Fruit fly (Drosophila melanogaster) whole organism, wandering third instar larva: ENCODE measurements around the gene CG11986.

Source experiments
- Abd-B ChIP-seq: fragments of >200 bp; optimal IDR thresholded peaks from 2 replicates; lab custom pipeline; 2017; ENCODE audit warnings: missing biosample characterization, missing genetic modification characterization
- CG32264 ChIP-seq: fragments of 200-800 bp; sonication (Bioruptor generic); optimal IDR thresholded peaks from 2 replicates; lab custom pipeline; 2016; ENCODE audit warnings: missing biosample characterization, missing genetic modification characterization
- CG9705 ChIP-seq: fragments of 200-800 bp; sonication (Bioruptor generic); optimal IDR thresholded peaks from 2 replicates; lab custom pipeline; 2018; ENCODE audit warnings: missing biosample characterization, mild to moderate bottlenecking, missing genetic modification characterization
- CrebA ChIP-seq: fragments of 200-800 bp; sonication (Bioruptor generic); optimal IDR thresholded peaks from 2 replicates; lab custom pipeline; 2016; ENCODE audit warnings: missing biosample characterization, mild to moderate bottlenecking, missing genetic modification characterization, borderline replicate concordance
- Dfd ChIP-seq: fragments of >200 bp; optimal IDR thresholded peaks from 2 replicates; lab custom pipeline; 2017; ENCODE audit warnings: missing biosample characterization, missing genetic modification characterization
- Dif ChIP-seq: fragments of 200-275, 200-300 bp; sonication (Bioruptor generic); optimal IDR thresholded peaks from 2 replicates; lab custom pipeline; 2018; ENCODE audit warnings: missing biosample characterization, missing genetic modification characterization; ENCODE audit not compliant: partially characterized antibody
- GATAd ChIP-seq: sonication (Bioruptor generic); optimal IDR thresholded peaks from 2 replicates; lab custom pipeline; 2016; ENCODE audit warnings: missing biosample characterization, missing genetic modification characterization
- HLH106 ChIP-seq: fragments of 200-800 bp; optimal IDR thresholded peaks from 3 replicates; lab custom pipeline; 2019; ENCODE audit warnings: missing biosample characterization, mild to moderate bottlenecking, missing genetic modification characterization, moderate library complexity
- Hnf4 ChIP-seq: fragments of 200-800 bp; sonication (Bioruptor generic); optimal IDR thresholded peaks from 2 replicates; lab custom pipeline; 2016; ENCODE audit warnings: missing biosample characterization, mild to moderate bottlenecking, missing genetic modification characterization
- Hr78 ChIP-seq: fragments of >200 bp; optimal IDR thresholded peaks from 2 replicates; lab custom pipeline; 2017; ENCODE audit warnings: missing biosample characterization, missing genetic modification characterization
- Hr83 ChIP-seq: fragments of 200-300 bp; sonication (Bioruptor generic); optimal IDR thresholded peaks from 2 replicates; lab custom pipeline; 2016; ENCODE audit warnings: missing biosample characterization, mild to moderate bottlenecking, missing genetic modification characterization, moderate library complexity; ENCODE audit not compliant: poor library complexity, severe bottlenecking
- Jra ChIP-seq: sonication (Bioruptor generic); optimal IDR thresholded peaks from 2 replicates; lab custom pipeline; 2016; ENCODE audit warnings: missing biosample characterization, missing genetic modification characterization
- Mio ChIP-seq: sonication (Bioruptor generic); optimal IDR thresholded peaks from 2 replicates; lab custom pipeline; 2016; ENCODE audit warnings: missing biosample characterization, missing genetic modification characterization
- Myc ChIP-seq: fragments of >200 bp; optimal IDR thresholded peaks from 2 replicates; lab custom pipeline; 2017
- N ChIP-seq: fragments of >200 bp; optimal IDR thresholded peaks from 2 replicates; lab custom pipeline; 2018; ENCODE audit warnings: missing biosample characterization, missing external identifiers, missing genetic modification characterization
- OdsH ChIP-seq: fragments of 200-800 bp; sonication (Bioruptor generic); optimal IDR thresholded peaks from 2 replicates; lab custom pipeline; 2016; ENCODE audit warnings: missing biosample characterization, mild to moderate bottlenecking, missing genetic modification characterization
- Rel ChIP-seq, 2 experiments: fragments of 200-800 bp; sonication (Bioruptor generic) in 1 of 2; optimal IDR thresholded peaks; 2 replicates in 1 of 2; 3 replicates in 1 of 2; lab custom pipeline; 2016 to 2019; ENCODE audit warnings: mild to moderate bottlenecking in 2 of 2, missing biosample characterization in 2 of 2, missing genetic modification characterization in 2 of 2, moderate library complexity in 1 of 2
- Sp1 ChIP-seq: fragments of 200-800 bp; sonication (Bioruptor generic); optimal IDR thresholded peaks from 3 replicates; lab custom pipeline; 2019; ENCODE audit warnings: missing biosample characterization, mild to moderate bottlenecking, missing genetic modification characterization, moderate library complexity
- Vsx2 ChIP-seq: fragments of 200-300, 225-300 bp; sonication (Bioruptor generic); optimal IDR thresholded peaks from 2 replicates; lab custom pipeline; 2018; ENCODE audit warnings: missing biosample characterization, missing genetic modification characterization; ENCODE audit not compliant: partially characterized antibody
- br ChIP-seq: fragments of 200-800 bp; sonication (Bioruptor generic); optimal IDR thresholded peaks from 2 replicates; lab custom pipeline; 2016; ENCODE audit warnings: missing biosample characterization, missing genetic modification characterization
- brk ChIP-seq: fragments of 200-800 bp; sonication (Bioruptor generic); optimal IDR thresholded peaks from 2 replicates; lab custom pipeline; 2016; ENCODE audit warnings: missing biosample characterization, mild to moderate bottlenecking, missing genetic modification characterization
- dl ChIP-seq, 2 experiments: fragments of 175-275, 200-275 bp in 1 of 2; fragments of 200-275 bp in 1 of 2; sonication (Bioruptor generic); optimal IDR thresholded peaks; lab custom pipeline; 2018; ENCODE audit warnings: mild to moderate bottlenecking in 2 of 2, missing biosample characterization in 2 of 2, missing genetic modification characterization in 2 of 2, moderate library complexity in 2 of 2; ENCODE audit not compliant: partially characterized antibody in 2 of 2, insufficient read depth in 1 of 2
- dmrt93B ChIP-seq: fragments of 200-800 bp; sonication (Bioruptor generic); optimal IDR thresholded peaks from 2 replicates; lab custom pipeline; 2018; ENCODE audit warnings: missing biosample characterization, mild to moderate bottlenecking, missing genetic modification characterization
- dsf ChIP-seq: sonication (Bioruptor generic); optimal IDR thresholded peaks from 2 replicates; lab custom pipeline; 2016; ENCODE audit warnings: missing biosample characterization, missing genetic modification characterization, borderline replicate concordance
- ey ChIP-seq: fragments of 200-800 bp; sonication (Bioruptor generic); optimal IDR thresholded peaks from 2 replicates; lab custom pipeline; 2016; ENCODE audit warnings: missing biosample characterization, missing genetic modification characterization
- foxo ChIP-seq, 2 experiments: fragments of 200-800 bp; sonication (Bioruptor generic); optimal IDR thresholded peaks; 2 replicates in 1 of 2; 3 replicates in 1 of 2; lab custom pipeline; 2016 to 2017; ENCODE audit warnings: missing biosample characterization in 2 of 2, missing genetic modification characterization in 2 of 2
- fru ChIP-seq: fragments of 200-800 bp; sonication (Bioruptor generic); optimal IDR thresholded peaks from 3 replicates; lab custom pipeline; 2016; ENCODE audit warnings: missing biosample characterization, mild to moderate bottlenecking, missing genetic modification characterization
- h ChIP-seq: fragments of 200-800 bp; sonication (Bioruptor generic); optimal IDR thresholded peaks from 3 replicates; lab custom pipeline; 2016; ENCODE audit warnings: missing biosample characterization, mild to moderate bottlenecking, missing genetic modification characterization
- jim ChIP-seq: fragments of 175-275, 200-325 bp; sonication (Bioruptor generic); optimal IDR thresholded peaks from 2 replicates; lab custom pipeline; 2016; ENCODE audit warnings: missing biosample characterization, mild to moderate bottlenecking, missing genetic modification characterization
- lola ChIP-seq: fragments of >200 bp; optimal IDR thresholded peaks from 2 replicates; lab custom pipeline; 2017; ENCODE audit warnings: missing biosample characterization, missing genetic modification characterization
- pan ChIP-seq: fragments of >200 bp; optimal IDR thresholded peaks from 2 replicates; lab custom pipeline; 2017
- psq ChIP-seq: fragments of 200-800 bp; sonication (Bioruptor generic); optimal IDR thresholded peaks from 3 replicates; lab custom pipeline; 2017; ENCODE audit warnings: missing biosample characterization, mild to moderate bottlenecking, missing genetic modification characterization, moderate library complexity
- rgr ChIP-seq: fragments of 200-800 bp; sonication (Bioruptor generic); optimal IDR thresholded peaks from 3 replicates; lab custom pipeline; 2016; ENCODE audit warnings: missing biosample characterization, mild to moderate bottlenecking, missing genetic modification characterization
- sage ChIP-seq: fragments of 200-800 bp; sonication (Bioruptor generic); optimal IDR thresholded peaks from 2 replicates; lab custom pipeline; 2016; ENCODE audit warnings: missing biosample characterization, mild to moderate bottlenecking, missing genetic modification characterization
- sv ChIP-seq: fragments of 200-800 bp; sonication (Bioruptor generic); optimal IDR thresholded peaks from 3 replicates; lab custom pipeline; 2016; ENCODE audit warnings: missing biosample characterization, missing genetic modification characterization
- tai ChIP-seq: sonication (Bioruptor generic); optimal IDR thresholded peaks from 2 replicates; lab custom pipeline; 2016; ENCODE audit warnings: missing biosample characterization, missing genetic modification characterization
- usp ChIP-seq: fragments of >200 bp; optimal IDR thresholded peaks from 2 replicates; lab custom pipeline; 2017; ENCODE audit warnings: missing biosample characterization, missing genetic modification characterization
- woc ChIP-seq: sonication (Bioruptor generic); optimal IDR thresholded peaks from 2 replicates; lab custom pipeline; 2016; ENCODE audit warnings: missing biosample characterization, mild to moderate bottlenecking, missing genetic modification characterization

The CG11986 gene

DNA sequence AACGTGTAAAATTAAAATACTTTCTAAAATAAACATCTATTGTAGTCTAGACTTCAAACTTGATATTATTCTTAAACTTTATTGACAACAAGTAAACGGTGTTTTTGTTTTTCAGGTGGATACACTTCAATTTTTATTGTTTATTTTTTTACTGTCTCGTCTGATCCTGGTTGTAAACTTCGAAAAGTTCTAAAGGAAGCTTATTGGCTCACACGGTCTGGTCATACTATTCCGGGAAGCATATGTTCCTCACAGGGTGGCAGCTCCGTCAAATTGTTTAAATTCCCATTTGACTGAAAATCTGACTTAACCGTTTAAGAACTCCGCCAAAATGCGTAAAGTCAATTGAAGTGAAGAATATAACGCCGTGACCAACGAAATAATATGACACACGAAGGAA lies 7.0 kb upstream of the CG11986 start, which contains the start of gene CG11983:
Gene CG11983 (plus strand): TSS at position 120 of the 400 bp plus-strand sequence.
- TF ChIP-seq Dif (GFP tag; lab: Kevin White, UChicago) (no peak), N (GFP tag; lab: Kevin White, UChicago) (no peak), Myc (lab: Kevin White, UChicago) (peak; percentile 28), sv (no peak), sage (GFP tag; lab: Kevin White, UChicago) (no peak)

DNA sequence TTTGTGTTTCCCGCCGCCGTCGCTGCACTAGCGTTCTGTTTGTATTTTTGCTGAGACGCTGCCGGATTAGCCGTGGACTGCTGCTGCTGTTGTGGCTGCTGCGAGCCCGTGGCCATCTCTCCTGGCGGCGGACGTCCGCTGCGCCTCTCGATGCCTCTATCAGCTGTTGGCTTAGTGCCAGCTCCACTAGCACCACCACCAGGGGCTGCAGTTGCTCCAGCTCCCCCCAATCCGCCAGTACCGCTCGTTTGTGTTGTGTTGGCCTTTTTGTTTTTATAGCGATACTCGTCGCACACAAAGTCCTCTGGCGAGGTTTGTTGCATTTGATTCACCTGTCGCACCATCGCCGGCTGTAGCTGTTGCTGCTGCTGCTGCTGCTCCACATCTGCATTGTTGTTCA lies 4.6 kb upstream of the CG11986 start:
- no peak for TF ChIP-seq dl (GFP tag; optimal IDR thresholded peaks at IDR 0.05; lab: Kevin White, UChicago; ENCODE audit: insufficient read depth in 1 of 2, partially characterized antibody in 2 of 2)
- no peak for TF ChIP-seq OdsH (GFP tag; lab: Kevin White, UChicago)
- no peak for TF ChIP-seq Jra

DNA sequence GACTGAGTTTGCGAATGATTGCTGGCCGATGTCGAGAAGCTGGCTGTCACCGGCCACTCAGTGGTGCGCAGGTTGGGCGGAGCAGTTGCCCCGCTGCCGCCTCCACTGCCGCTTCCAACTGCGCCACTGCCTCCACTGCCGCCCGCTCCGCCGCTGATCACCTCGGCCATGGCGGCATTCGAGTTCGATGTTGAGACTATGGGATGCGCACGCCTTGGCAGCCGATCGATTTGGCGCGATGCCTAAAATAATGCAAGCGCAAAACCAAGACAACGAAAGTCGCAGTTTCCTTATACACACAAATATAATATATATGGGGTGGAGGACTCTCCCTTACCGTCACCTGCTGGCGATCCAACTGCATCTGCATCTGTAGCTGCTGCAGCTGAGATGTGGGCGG lies 3.5 kb upstream of the CG11986 start:
- TF ChIP-seq Hr83 (no peak), br (GFP tag; lab: Kevin White, UChicago) (no peak), Sp1 (GFP tag; lab: Kevin White, UChicago) (no peak), N (GFP tag; lab: Kevin White, UChicago) (no peak), CG9705 (GFP tag; lab: Kevin White, UChicago) (no peak), psq (no peak), Hr78 (GFP tag; lab: Kevin White, UChicago) (no peak)

DNA sequence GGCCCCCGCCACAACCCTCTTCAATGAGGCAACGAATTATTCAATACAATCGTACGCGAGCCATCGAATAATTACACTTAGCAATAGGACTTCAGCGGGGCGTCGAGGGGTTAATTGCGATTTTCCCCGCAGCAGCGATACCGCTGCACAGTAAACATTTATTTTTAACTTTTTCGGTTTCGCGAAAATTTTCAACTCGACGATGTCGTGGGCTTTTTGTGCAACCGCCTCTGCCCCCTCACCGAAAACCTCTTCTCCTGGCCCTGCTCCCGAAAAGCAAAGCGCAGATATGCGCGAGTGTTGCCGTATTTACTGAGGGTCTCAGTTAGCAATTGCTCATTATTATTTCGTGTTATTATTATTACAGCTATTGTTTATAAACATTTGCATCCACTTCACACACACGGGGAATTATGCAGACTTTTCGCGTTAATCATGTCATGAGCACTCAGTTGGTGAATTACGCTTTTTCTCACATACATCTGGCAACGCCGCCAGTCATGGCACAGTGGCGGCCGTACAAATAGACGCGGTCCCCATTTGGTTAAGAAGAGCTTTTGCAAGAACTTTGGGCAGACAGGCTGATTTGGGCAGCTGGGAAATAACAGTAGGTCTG lies 1.4 kb upstream of the CG11986 start:
- TF ChIP-seq foxo (GFP tag; optimal IDR thresholded peaks at IDR 0.05; lab: Kevin White, UChicago) (peak; percentile 31 to 78), dl (GFP tag; optimal IDR thresholded peaks at IDR 0.05; lab: Kevin White, UChicago; ENCODE audit: insufficient read depth in 1 of 2, partially characterized antibody in 2 of 2) (no peak), pan (lab: Kevin White, UChicago) (no peak), Hr78 (GFP tag; lab: Kevin White, UChicago) (no peak), lola (no peak), ey (GFP tag; lab: Kevin White, UChicago) (peak; percentile 82), OdsH (GFP tag; lab: Kevin White, UChicago) (peak; percentile 65), CrebA (GFP tag; lab: Kevin White, UChicago) (no peak), Hr83 (peak; percentile 14), psq (peak; percentile 84), h (peak; percentile 81), Sp1 (GFP tag; lab: Kevin White, UChicago) (peak; percentile 65), GATAd (GFP tag; lab: Kevin White, UChicago) (no peak), Myc (lab: Kevin White, UChicago) (no peak), Jra (peak; percentile 53), fru (GFP tag; lab: Kevin White, UChicago) (peak; percentile 74), CG32264 (GFP tag; lab: Kevin White, UChicago) (peak; percentile 39), CG9705 (GFP tag; lab: Kevin White, UChicago) (peak; percentile 25), HLH106 (tag; lab: Kevin White, UChicago) (peak; percentile 63), Hnf4 (GFP tag; lab: Kevin White, UChicago) (no peak), rgr (GFP tag; lab: Kevin White, UChicago) (peak; percentile 59), dmrt93B (GFP tag; lab: Kevin White, UChicago) (no peak), Dfd (no peak), Dif (GFP tag; lab: Kevin White, UChicago) (no peak), brk (GFP tag; lab: Kevin White, UChicago) (no peak), Rel (GFP tag; optimal IDR thresholded peaks at IDR 0.05; lab: Kevin White, UChicago) (no peak), Rel (tag; optimal IDR thresholded peaks at IDR 0.05; lab: Kevin White, UChicago) (peak; percentile 98), dsf (GFP tag; lab: Kevin White, UChicago) (no peak), woc (GFP tag; lab: Kevin White, UChicago) (no peak), sage (GFP tag; lab: Kevin White, UChicago) (no peak), usp (GFP tag; lab: Kevin White, UChicago) (no peak), N (GFP tag; lab: Kevin White, UChicago) (no peak), sv (no peak), Mio (GFP tag; lab: Kevin White, UChicago) (no peak), Vsx2 (GFP tag; lab: Kevin White, UChicago) (no peak), Abd-B (GFP tag; lab: Kevin White, UChicago) (no peak), tai (GFP tag; lab: Kevin White, UChicago) (no peak), jim (no peak), br (GFP tag; lab: Kevin White, UChicago) (no peak)
